Worm (Caenorhabditis elegans): ENCODE measurements around the gene Y37A1B.7.

ce11 chrIV:14043680-14044079 is at the start of gene Y37A1B.7:
- TF ChIP-seq pha-4 (tag; optimal IDR thresholded peaks at IDR 0.05) (no peak), nhr-80 (tag; optimal IDR thresholded peaks at IDR 0.05) (no peak), ama-1 (optimal IDR thresholded peaks at IDR 0.05) (no peak), ama-1 (GFP tag; optimal IDR thresholded peaks at IDR 0.05) (no peak), C17E4.6 (GFP tag; IDR thresholded peaks at IDR 0.05) (no peak), sptf-2 (GFP tag; optimal IDR thresholded peaks at IDR 0.05) (no peak), unc-130 (GFP tag; optimal IDR thresholded peaks at IDR 0.05) (no peak)

Measured in whole organism, young adult.